Worm (Caenorhabditis elegans): ENCODE measurements around the gene sap-49.

Gene sap-49

ce11 chrII:8020580-8021044 is 15.0 kb downstream of the sap-49 start (continued):
- TF ChIP-seq madf-6 (GFP tag; IDR thresholded peaks at IDR 0.05) (peak; percentile 49), ztf-25 (GFP tag; IDR thresholded peaks at IDR 0.05) (0 out of 2 replicates have a peak, but pooled peaks have one; percentile 22), Y53F4B.3 (GFP tag; IDR thresholded peaks at IDR 0.05) (no peak), nfya-1 (tag; optimal IDR thresholded peaks at IDR 0.05; ENCODE audit: borderline replicate concordance, insufficient read depth) (no peak), chd-7 (tag; optimal IDR thresholded peaks at IDR 0.05) (peak; percentile 61), ceh-79 (tag; optimal IDR thresholded peaks at IDR 0.05) (peak; percentile 50), pha-4 (tag; optimal IDR thresholded peaks at IDR 0.05) (no peak), fkh-3 (tag; optimal IDR thresholded peaks at IDR 0.05) (no peak), F39B2.1 (GFP tag; IDR thresholded peaks at IDR 0.05) (peak; percentile 28; the same call in 1 of the 2 replicates), hmg-1.2 (GFP tag; IDR thresholded peaks at IDR 0.05) (peak; percentile 32; the same call in 1 of the 2 replicates), sptf-2 (GFP tag; optimal IDR thresholded peaks at IDR 0.05) (no peak), die-1 (tag; optimal IDR thresholded peaks at IDR 0.05) (peak; percentile 22), Y79H2A.3 (GFP tag; conservative IDR thresholded peaks at IDR 0.05) (peak; percentile 84), F49E8.2 (tag; optimal IDR thresholded peaks at IDR 0.05; ENCODE audit: insufficient read depth) (peak; percentile 31), ceh-40 (GFP tag; IDR thresholded peaks at IDR 0.05) (peak; percentile 57; the same call in 1 of the 2 replicates), attf-5 (GFP tag; optimal IDR thresholded peaks at IDR 0.05) (peak; percentile 39), pbrm-1 (GFP tag; IDR thresholded peaks at IDR 0.05) (0 out of 2 replicates have a peak, but pooled peaks have one; percentile 14), lsl-1 (GFP tag; optimal IDR thresholded peaks at IDR 0.05) (peak; percentile 23), somi-1 (GFP tag; optimal IDR thresholded peaks at IDR 0.05) (no peak), cebp-1 (GFP tag; IDR thresholded peaks at IDR 0.05) (peak; percentile 17; the same call in 1 of the 2 replicates), cebp-1 (tag; optimal IDR thresholded peaks at IDR 0.05) (peak; percentile 73)

ce11 chrII:8017380-8017779 is 18.2 kb downstream of the sap-49 start, which contains the start of gene zyg-11:
Gene zyg-11, plus strand, starts transcription at chrII:8017680.
- no peak for TF ChIP-seq bed-2 (GFP tag; IDR thresholded peaks at IDR 0.05)
- no peak for TF ChIP-seq dpff-1 (tag; optimal IDR thresholded peaks at IDR 0.05)
- TF ChIP-seq nfya-2 (GFP tag; IDR thresholded peaks at IDR 0.05), result no peak
- TF ChIP-seq athp-1 (tag; optimal IDR thresholded peaks at IDR 0.05), result no peak

ce11 chrII:8016761-8017160 is 18.8 kb downstream of the sap-49 start:
- TF ChIP-seq mcd-1 (GFP tag; IDR thresholded peaks at IDR 0.05), result peak; percentile 57
- no peak for TF ChIP-seq zfh-2 (GFP tag; conservative IDR thresholded peaks at IDR 0.05)
- TF ChIP-seq F37B4.10 (GFP tag; IDR thresholded peaks at IDR 0.05), result no peak
- TF ChIP-seq atf-7 (tag; optimal IDR thresholded peaks at IDR 0.05), result peak; percentile 86
- no peak for TF ChIP-seq nfya-2 (GFP tag; IDR thresholded peaks at IDR 0.05)
- peak; percentile 17 for TF ChIP-seq ztf-22 (GFP tag; optimal IDR thresholded peaks at IDR 0.05)
- peak; percentile 6 for TF ChIP-seq snpc-3.4 (tag; optimal IDR thresholded peaks at IDR 0.05)
- TF ChIP-seq madf-10 (tag; optimal IDR thresholded peaks at IDR 0.05), result no peak
- peak; percentile 76 for TF ChIP-seq C06A6.2 (GFP tag; conservative IDR thresholded peaks at IDR 0.05)
- TF ChIP-seq snpc-1.1 (tag; optimal IDR thresholded peaks at IDR 0.05; ENCODE audit: insufficient read depth), result no peak
- 0 out of 2 replicates have a peak, but pooled peaks have one; percentile 8 for TF ChIP-seq B0336.3 (GFP tag; IDR thresholded peaks at IDR 0.05)
- no peak for TF ChIP-seq rpc-1 (optimal IDR thresholded peaks at IDR 0.05)
- no peak for TF ChIP-seq rpc-1 (tag; optimal IDR thresholded peaks at IDR 0.05)
- 0 out of 2 replicates have a peak, but pooled peaks have one; percentile 54 for TF ChIP-seq Y53G8AR.9 (GFP tag; conservative IDR thresholded peaks at IDR 0.05)
- no peak for TF ChIP-seq D2030.7 (GFP tag; IDR thresholded peaks at IDR 0.05)
- 0 out of 2 replicates have a peak, but pooled peaks have one; percentile 30 for TF ChIP-seq pbrm-1 (GFP tag; IDR thresholded peaks at IDR 0.05)
- TF ChIP-seq hsf-1 (GFP tag; IDR thresholded peaks at IDR 0.05), result peak; percentile 38; the same call in 1 of the 2 replicates
- 0 out of 2 replicates have a peak, but pooled peaks have one; percentile 8 for TF ChIP-seq cebp-1 (GFP tag; IDR thresholded peaks at IDR 0.05)
- peak; percentile 72 for TF ChIP-seq cebp-1 (tag; optimal IDR thresholded peaks at IDR 0.05)
- TF ChIP-seq pha-4 (tag; optimal IDR thresholded peaks at IDR 0.05), result no peak
- peak; percentile 90 for TF ChIP-seq nhr-80 (tag; optimal IDR thresholded peaks at IDR 0.05)
- 0 out of 2 replicates have a peak, but pooled peaks have one; percentile 33 for TF ChIP-seq egl-44 (GFP tag; IDR thresholded peaks at IDR 0.05)
- peak; percentile 38 for TF ChIP-seq hmg-1.2 (GFP tag; IDR thresholded peaks at IDR 0.05)
- TF ChIP-seq Y67H2A.10 (GFP tag; conservative IDR thresholded peaks at IDR 0.05), result peak; percentile 51; the same call in 1 of the 2 replicates
- no peak for TF ChIP-seq attf-3 (GFP tag; conservative IDR thresholded peaks at IDR 0.05)
- peak; percentile 40 for TF ChIP-seq ztf-3 (GFP tag; optimal IDR thresholded peaks at IDR 0.05)

Data from whole organism, young adult.